Worm (Caenorhabditis elegans): Measurements from ENCODE around the gene eif-2Bdelta.

eif-2Bdelta gene

DNA sequence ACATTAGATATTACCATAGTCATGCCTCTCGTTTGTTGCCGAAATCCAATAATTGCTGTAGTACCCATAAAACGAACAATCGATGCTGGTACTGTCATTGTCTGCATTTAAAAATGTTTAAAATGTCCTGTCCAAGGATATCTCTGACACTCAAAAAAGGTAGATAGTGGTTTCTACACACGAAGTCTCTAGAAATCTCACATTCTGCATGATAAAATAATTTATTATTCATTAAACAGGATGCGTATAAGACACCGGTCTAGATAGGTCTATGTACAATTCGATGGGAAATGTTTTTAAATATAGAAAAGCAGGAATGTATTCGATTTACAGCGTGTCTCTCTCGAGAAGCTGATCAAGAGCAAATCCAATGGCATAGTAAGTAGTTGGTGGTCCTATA, 26.0 kb downstream of the eif-2Bdelta start, which contains the start of gene C50F4.12:
Gene C50F4.12, minus strand, starts transcription at position 101 of the 400 bp plus-strand sequence.
- TF ChIP-seq R02D3.7 (tag; optimal IDR thresholded peaks at IDR 0.05) (no peak), T20F7.1 (GFP tag; optimal IDR thresholded peaks at IDR 0.05) (no peak), ztf-7 (tag; optimal IDR thresholded peaks at IDR 0.05) (no peak), unc-39 (tag; optimal IDR thresholded peaks at IDR 0.05) (no peak), Y75B8A.6 (GFP tag; IDR thresholded peaks at IDR 0.05) (no peak), jun-1 (tag; optimal IDR thresholded peaks at IDR 0.05) (no peak), hmg-1.1 (GFP tag; IDR thresholded peaks at IDR 0.05) (no peak), nhr-42 (GFP tag; IDR thresholded peaks at IDR 0.05) (no peak), mes-2 (tag; optimal IDR thresholded peaks at IDR 0.05; ENCODE audit: poor library complexity, severe bottlenecking) (no peak), tra-1 (GFP tag; IDR thresholded peaks at IDR 0.05) (no peak), nhr-77 (tag; optimal IDR thresholded peaks at IDR 0.05) (no peak), nhr-28 (tag; optimal IDR thresholded peaks at IDR 0.05) (no peak), rbr-2 (tag; optimal IDR thresholded peaks at IDR 0.05) (no peak), dmd-9 (GFP tag; IDR thresholded peaks at IDR 0.05) (no peak), ZK546.5 (tag; optimal IDR thresholded peaks at IDR 0.05) (no peak), ceh-62 (tag; optimal IDR thresholded peaks at IDR 0.05) (no peak)

DNA sequence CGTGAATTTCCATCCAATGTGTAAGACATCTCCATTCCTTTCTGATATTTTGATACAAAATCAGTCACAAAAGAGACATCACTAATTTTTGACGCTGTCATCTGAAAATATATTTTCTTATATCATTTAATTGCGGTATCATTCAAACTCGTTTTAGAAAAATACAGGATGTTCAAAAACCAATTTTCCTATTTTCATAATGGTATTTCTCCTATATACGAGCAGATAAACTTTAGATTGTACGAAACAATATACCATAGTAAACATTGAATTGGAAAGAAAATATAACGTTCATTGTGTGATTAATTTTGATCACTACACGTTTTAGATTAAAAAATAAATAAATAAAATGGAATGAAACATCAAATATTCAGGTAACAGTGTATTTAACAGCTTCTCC, 27.9 kb downstream of the eif-2Bdelta start, which contains the start of gene C50F4.16:
Gene C50F4.16, minus strand, starts transcription at position 101 of the 400 bp plus-strand sequence.
- no peak for TF ChIP-seq skn-1 (tag; optimal IDR thresholded peaks at IDR 0.05)
- TF ChIP-seq daf-16 (GFP tag; optimal IDR thresholded peaks at IDR 0.05), result no peak
- no peak for TF ChIP-seq daf-16 (tag; optimal IDR thresholded peaks at IDR 0.05)

- TF ChIP-seq egl-43 (GFP tag; IDR thresholded peaks at IDR 0.05) (no peak), ctbp-1 (GFP tag; IDR thresholded peaks at IDR 0.05) (no peak), dmd-6 (GFP tag; IDR thresholded peaks at IDR 0.05) (peak; percentile 19; the same call in 1 of the 2 replicates), lin-13 (GFP tag; optimal IDR thresholded peaks at IDR 0.05) (peak; percentile 54), nhr-76 (tag; optimal IDR thresholded peaks at IDR 0.05) (no peak), aha-1 (tag) (peak; percentile 87), daf-8 (GFP tag; IDR thresholded peaks at IDR 0.05) (no peak), nhr-111 (GFP tag; optimal IDR thresholded peaks at IDR 0.05) (no peak), snpc-4 (tag; optimal IDR thresholded peaks at IDR 0.05) (no peak), T26A8.4 (GFP tag; IDR thresholded peaks at IDR 0.05) (peak; percentile 60; the same call in 1 of the 2 replicates), ama-1 (optimal IDR thresholded peaks at IDR 0.05) (peak; percentile 84), spr-1 (tag; optimal IDR thresholded peaks at IDR 0.05) (peak; percentile 47), zip-11 (GFP tag; IDR thresholded peaks at IDR 0.05) (no peak), unc-39 (tag; optimal IDR thresholded peaks at IDR 0.05) (no peak), hlh-11 (tag; optimal IDR thresholded peaks at IDR 0.05) (peak; percentile 64), dpl-1 (GFP tag; optimal IDR thresholded peaks at IDR 0.05) (peak; percentile 91), nhr-102 (tag; optimal IDR thresholded peaks at IDR 0.05) (no peak), aly-2 (tag; optimal IDR thresholded peaks at IDR 0.05) (no peak), Y48G9A.11 (GFP tag; IDR thresholded peaks at IDR 0.05) (no peak), hif-1 (tag; optimal IDR thresholded peaks at IDR 0.05) (peak in 1 of 2 experiments; percentile 33), ces-1 (GFP tag; optimal IDR thresholded peaks at IDR 0.05) (no peak), zip-2 (tag; optimal IDR thresholded peaks at IDR 0.05) (no peak), D1046.2 (GFP tag; IDR thresholded peaks at IDR 0.05) (peak; percentile 57; the same call in 1 of the 2 replicates), zfp-2 (tag; optimal IDR thresholded peaks at IDR 0.05) (no peak), ztf-11 (tag; optimal IDR thresholded peaks at IDR 0.05) (no peak), madf-9 (GFP tag; conservative IDR thresholded peaks at IDR 0.05) (peak; percentile 38; the same call in 1 of the 2 replicates), ceh-28 (tag; optimal IDR thresholded peaks at IDR 0.05) (no peak), arid-1 (GFP tag; conservative IDR thresholded peaks at IDR 0.05) (peak; percentile 36), mdl-1 (tag; optimal IDR thresholded peaks at IDR 0.05) (no peak), Y75B8A.6 (GFP tag; IDR thresholded peaks at IDR 0.05) (no peak), hmg-1.1 (GFP tag; IDR thresholded peaks at IDR 0.05) (peak; percentile 45; the same call in 1 of the 2 replicates), nhr-10 (tag; optimal IDR thresholded peaks at IDR 0.05) (peak; percentile 5), daf-16 (GFP tag; optimal IDR thresholded peaks at IDR 0.05) (no peak), daf-16 (tag; optimal IDR thresholded peaks at IDR 0.05) (peak; percentile 49), nhr-41 (GFP tag; IDR thresholded peaks at IDR 0.05) (no peak), ZK546.5 (tag; optimal IDR thresholded peaks at IDR 0.05) (no peak), T20F7.1 (GFP tag; optimal IDR thresholded peaks at IDR 0.05) (peak; percentile 63)
These were observed 30.6 kb downstream of the eif-2Bdelta start, which contains the start of gene mdf-1 for ce11 chrV:9544176-9544632. Gene mdf-1 (minus strand): TSS chrV:9544226.
